Fruit fly (Drosophila melanogaster) whole organism, embryonic: ENCODE results near the gene CG8851.

Source experiments
- Adf1 ChIP-seq: fragments of 200-800 bp; sonication (Bioruptor generic); IDR thresholded peaks from 2 replicates; pipeline ENCODE4 v1.3.6; 2022; ENCODE audit warnings: missing biosample characterization, missing genetic modification characterization
- CG10209 ChIP-seq: fragments of 200-800 bp; sonication (Bioruptor generic); optimal IDR thresholded peaks from 3 replicates; lab custom pipeline; 2017; ENCODE audit warnings: missing biosample characterization, mild to moderate bottlenecking, missing genetic modification characterization, missing genetic modification reagents
- CG11695 ChIP-seq: fragments of 200-800 bp; sonication (Bioruptor generic); IDR thresholded peaks from 3 replicates; pipeline ENCODE4 v1.3.6; 2022; ENCODE audit warnings: missing biosample characterization, missing genetic modification characterization
- CG13287 ChIP-seq: fragments of 200-800 bp; sonication (Bioruptor generic); IDR thresholded peaks from 2 replicates; pipeline ENCODE4 v1.3.6; 2022; ENCODE audit warnings: missing biosample characterization, missing genetic modification characterization; ENCODE audit not compliant: partially characterized antibody
- CG13296 ChIP-seq: fragments of 200-800 bp; sonication (Bioruptor generic); optimal IDR thresholded peaks from 3 replicates; lab custom pipeline; 2018; ENCODE audit warnings: missing biosample characterization, mild to moderate bottlenecking, missing genetic modification characterization
- CG13424 ChIP-seq: fragments of 200-800 bp; sonication (Bioruptor generic); optimal IDR thresholded peaks from 2 replicates; lab custom pipeline; 2019; ENCODE audit warnings: missing biosample characterization, mild to moderate bottlenecking, missing genetic modification characterization, moderate library complexity
- CG13624 ChIP-seq: fragments of 200-800 bp; sonication (Bioruptor generic); optimal IDR thresholded peaks from 2 replicates; lab custom pipeline; 2016; ENCODE audit warnings: missing biosample characterization, missing genetic modification characterization
- CG13894 ChIP-seq: fragments of 200-800 bp; sonication (Bioruptor generic); optimal IDR thresholded peaks from 3 replicates; lab custom pipeline; 2018; ENCODE audit warnings: missing biosample characterization, mild to moderate bottlenecking, missing genetic modification characterization, moderate library complexity
- CG14050 ChIP-seq: fragments of 200-800 bp; sonication (Bioruptor generic); IDR thresholded peaks from 3 replicates; pipeline ENCODE4 v1.3.6; 2022; ENCODE audit warnings: missing biosample characterization, missing genetic modification characterization
- CG14860 ChIP-seq: fragments of 200-800 bp; sonication (Bioruptor generic); IDR thresholded peaks from 3 replicates; pipeline ENCODE4 v1.3.6; 2022; ENCODE audit warnings: missing biosample characterization, missing genetic modification characterization; ENCODE audit not compliant: partially characterized antibody
- CG15479 ChIP-seq: fragments of 200-800 bp; sonication (Bioruptor generic); optimal IDR thresholded peaks from 3 replicates; lab custom pipeline; 2019; ENCODE audit warnings: missing biosample characterization, mild to moderate bottlenecking, missing genetic modification characterization, moderate library complexity
- CG16815 ChIP-seq: fragments of 200-800 bp; sonication (Bioruptor generic); optimal IDR thresholded peaks from 3 replicates; lab custom pipeline; 2017; ENCODE audit warnings: missing biosample characterization, mild to moderate bottlenecking, missing genetic modification characterization
- CG1832 ChIP-seq: fragments of 200-800 bp; sonication (Bioruptor generic); optimal IDR thresholded peaks from 2 replicates; lab custom pipeline; 2017; ENCODE audit warnings: missing biosample characterization, mild to moderate bottlenecking, missing genetic modification characterization, inconsistent platforms
- CG18599 ChIP-seq: fragments of 200-800 bp; sonication (Bioruptor generic); optimal IDR thresholded peaks from 3 replicates; lab custom pipeline; 2017; ENCODE audit warnings: missing biosample characterization, missing genetic modification characterization, mild to moderate bottlenecking, moderate library complexity, missing genetic modification reagents
- CG3065 ChIP-seq: fragments of 200-800 bp; sonication (Bioruptor generic); optimal IDR thresholded peaks from 2 replicates; lab custom pipeline; 2016; ENCODE audit warnings: missing biosample characterization, missing genetic modification characterization
- CG31224 ChIP-seq: fragments of 200-800 bp; sonication (Bioruptor generic); IDR thresholded peaks from 2 replicates; pipeline ENCODE4 v1.3.6; 2022; ENCODE audit warnings: missing biosample characterization, missing genetic modification characterization
- CG31388 ChIP-seq: fragments of 200-800 bp; sonication (Bioruptor generic); optimal IDR thresholded peaks from 2 replicates; lab custom pipeline; 2016; ENCODE audit warnings: missing biosample characterization, missing genetic modification characterization
- CG32767 ChIP-seq: fragments of 200-800 bp; sonication (Bioruptor generic); IDR thresholded peaks from 2 replicates; pipeline ENCODE4 v1.3.6; 2022; ENCODE audit warnings: missing biosample characterization, missing genetic modification characterization
- CG6791 ChIP-seq: fragments of 200-800 bp; sonication (Bioruptor generic); IDR thresholded peaks from 3 replicates; pipeline ENCODE4 v1.3.6; 2022; ENCODE audit warnings: missing biosample characterization, missing genetic modification characterization; ENCODE audit not compliant: partially characterized antibody
- CG7271 ChIP-seq: fragments of 200-800 bp; sonication (Bioruptor generic); optimal IDR thresholded peaks from 2 replicates; lab custom pipeline; 2018; ENCODE audit warnings: missing biosample characterization, mild to moderate bottlenecking, missing genetic modification characterization, moderate library complexity
- CG7745 ChIP-seq: fragments of 200-800 bp; sonication (Bioruptor generic); optimal IDR thresholded peaks from 2 replicates; lab custom pipeline; 2018; ENCODE audit warnings: missing biosample characterization, mild to moderate bottlenecking, missing genetic modification characterization, moderate library complexity
- CG7786 ChIP-seq: fragments of 200-800 bp; sonication (Bioruptor generic); optimal IDR thresholded peaks from 2 replicates; lab custom pipeline; 2016; ENCODE audit warnings: missing biosample characterization, missing genetic modification characterization
- CG9876 ChIP-seq: fragments of 200-800 bp; sonication (Bioruptor generic); optimal IDR thresholded peaks from 2 replicates; lab custom pipeline; 2016; ENCODE audit warnings: missing biosample characterization, missing genetic modification characterization
- Dip2 ChIP-seq: fragments of 200-800 bp; sonication (Bioruptor generic); IDR thresholded peaks from 2 replicates; pipeline ENCODE4 v1.3.6; 2022; ENCODE audit warnings: missing biosample characterization, missing genetic modification characterization
- Doc3 ChIP-seq: fragments of 200-800 bp; sonication (Bioruptor generic); IDR thresholded peaks from 3 replicates; pipeline ENCODE4 v1.3.6; 2022; ENCODE audit warnings: missing biosample characterization, missing genetic modification characterization; ENCODE audit not compliant: partially characterized antibody
- HLH3B ChIP-seq: fragments of 200-800 bp; sonication (Bioruptor generic); IDR thresholded peaks from 2 replicates; pipeline ENCODE4 v1.3.6; 2022; ENCODE audit warnings: missing biosample characterization, missing genetic modification characterization
- Hmr ChIP-seq: fragments of 200-800 bp; sonication (Bioruptor generic); optimal IDR thresholded peaks from 3 replicates; lab custom pipeline; 2017; ENCODE audit warnings: mild to moderate bottlenecking, missing biosample characterization, missing genetic modification reagents, missing genetic modification characterization
- Max ChIP-seq: fragments of 200-800 bp; sonication (Bioruptor generic); optimal IDR thresholded peaks from 2 replicates; lab custom pipeline; 2016; ENCODE audit warnings: missing biosample characterization, mild to moderate bottlenecking, missing genetic modification characterization
- Neu2 ChIP-seq: fragments of 200-800 bp; sonication (Bioruptor generic); optimal IDR thresholded peaks from 3 replicates; lab custom pipeline; 2016; ENCODE audit warnings: missing biosample characterization, missing genetic modification characterization, borderline replicate concordance
- Nf-YC ChIP-seq: fragments of 200-800 bp; optimal IDR thresholded peaks from 3 replicates; lab custom pipeline; 2019; ENCODE audit warnings: missing biosample characterization, mild to moderate bottlenecking, missing genetic modification characterization, moderate library complexity
- Sry-β ChIP-seq: fragments of 200-800 bp; sonication (Bioruptor generic); optimal IDR thresholded peaks from 2 replicates; lab custom pipeline; 2018; ENCODE audit warnings: missing biosample characterization, mild to moderate bottlenecking, missing genetic modification characterization, moderate library complexity
- Ssrp ChIP-seq: fragments of 200-800 bp; sonication (Bioruptor generic); optimal IDR thresholded peaks from 2 replicates; lab custom pipeline; 2018; ENCODE audit warnings: missing biosample characterization, mild to moderate bottlenecking, missing genetic modification characterization, moderate library complexity
- ap ChIP-seq: fragments of 200-800 bp; sonication (Bioruptor generic); IDR thresholded peaks from 2 replicates; pipeline ENCODE4 v1.3.6; 2022; ENCODE audit warnings: missing biosample characterization, missing genetic modification characterization
- croc ChIP-seq: fragments of 200-800 bp; sonication (Bioruptor generic); conservative IDR thresholded peaks from 3 replicates; pipeline ENCODE4 v1.3.6; 2022; ENCODE audit warnings: missing biosample characterization, missing genetic modification characterization
- dmrt11E ChIP-seq: fragments of 200-800 bp; sonication (Bioruptor generic); optimal IDR thresholded peaks from 3 replicates; lab custom pipeline; 2018; ENCODE audit warnings: missing biosample characterization, mild to moderate bottlenecking, missing genetic modification characterization, moderate library complexity
- dysf ChIP-seq: fragments of 200-800 bp; sonication (Bioruptor generic); IDR thresholded peaks from 3 replicates; pipeline ENCODE4 v1.3.6; 2022; ENCODE audit warnings: missing biosample characterization, missing genetic modification characterization
- ewg ChIP-seq: fragments of 200-800 bp; sonication (Bioruptor generic); optimal IDR thresholded peaks from 3 replicates; lab custom pipeline; 2017; ENCODE audit warnings: mild to moderate bottlenecking, missing biosample characterization, missing genetic modification reagents, missing genetic modification characterization
- grn ChIP-seq: fragments of 200-800 bp; sonication (Bioruptor generic); optimal IDR thresholded peaks from 3 replicates; lab custom pipeline; 2017; ENCODE audit warnings: missing biosample characterization, missing genetic modification characterization
- gt ChIP-seq: fragments of 200-800 bp; sonication (Bioruptor generic); IDR thresholded peaks from 2 replicates; pipeline ENCODE4 v1.3.6; 2022; ENCODE audit warnings: missing biosample characterization, missing genetic modification characterization
- jing ChIP-seq: fragments of 200-800 bp; sonication (Bioruptor generic); optimal IDR thresholded peaks from 2 replicates; lab custom pipeline; 2018; ENCODE audit warnings: missing biosample characterization, mild to moderate bottlenecking, missing genetic modification characterization
- jumu ChIP-seq: fragments of 200-800 bp; sonication (Bioruptor generic); optimal IDR thresholded peaks from 3 replicates; lab custom pipeline; 2016; ENCODE audit warnings: missing biosample characterization, missing genetic modification characterization
- kah ChIP-seq: fragments of 200-800 bp; sonication (Bioruptor generic); optimal IDR thresholded peaks from 2 replicates; lab custom pipeline; 2018; ENCODE audit warnings: missing biosample characterization, mild to moderate bottlenecking, missing genetic modification characterization
- kni ChIP-seq: fragments of 200-800 bp; sonication (Bioruptor generic); optimal IDR thresholded peaks from 3 replicates; lab custom pipeline; 2017; ENCODE audit warnings: mild to moderate bottlenecking, missing biosample characterization, missing genetic modification reagents, missing genetic modification characterization
- lov ChIP-seq, 2 experiments: fragments of 200-800 bp in 1 of 2; fragments of >200 bp in 1 of 2; sonication (Bioruptor generic) in 1 of 2; IDR thresholded peaks in 1 of 2; optimal IDR thresholded peaks in 1 of 2; 2 replicates in 1 of 2; 3 replicates in 1 of 2; pipeline versions ENCODE4 v1.3.6 to Lab custom; 2017 to 2022; ENCODE audit warnings: missing biosample characterization in 1 of 2, missing genetic modification characterization in 1 of 2
- mam ChIP-seq: fragments of 200-800 bp; sonication (Bioruptor generic); optimal IDR thresholded peaks from 3 replicates; lab custom pipeline; 2016; ENCODE audit warnings: missing biosample characterization, missing genetic modification characterization
- pnt ChIP-seq: fragments of 200-800 bp; sonication (Bioruptor generic); optimal IDR thresholded peaks from 3 replicates; lab custom pipeline; 2016; ENCODE audit warnings: missing biosample characterization, missing genetic modification characterization
- pros ChIP-seq: fragments of 200-800 bp; sonication (Bioruptor generic); optimal IDR thresholded peaks from 3 replicates; lab custom pipeline; 2019; ENCODE audit warnings: missing biosample characterization, mild to moderate bottlenecking, missing genetic modification characterization, moderate library complexity
- sug ChIP-seq: fragments of 200-800 bp; optimal IDR thresholded peaks from 2 replicates; lab custom pipeline; 2019; ENCODE audit warnings: missing biosample characterization, mild to moderate bottlenecking, missing genetic modification characterization, moderate library complexity

CG8851 gene

dm6 chr2L:3475948-3476347 lies 43.5 kb upstream of the CG8851 start (continued):
- TF ChIP-seq Nf-YC (tag; lab: Kevin White, UChicago) (peak; percentile 33), CG7745 (tag; lab: Kevin White, UChicago) (no peak), CG7786 (GFP tag; lab: Kevin White, UChicago) (peak; percentile 47), CG16815 (GFP tag; lab: Kevin White, UChicago) (no peak), CG31224 (GFP tag; lab: Robert Waterston, UW) (no peak), CG18599 (peak; percentile 77), jumu (peak; percentile 5), CG14050 (no peak; the same call in 2 of the 3 replicates), kah (GFP tag; lab: Kevin White, UChicago) (no peak), CG13424 (peak; percentile 66), CG13296 (GFP tag; lab: Kevin White, UChicago) (peak; percentile 69), pnt (no peak), dmrt11E (peak; percentile 26), CG10209 (GFP tag; lab: Kevin White, UChicago) (peak; percentile 62), CG31388 (GFP tag; lab: Kevin White, UChicago) (no peak), kni (GFP tag; lab: Kevin White, UChicago) (no peak), ap (GFP tag; lab: Robert Waterston, UW) (no peak), Neu2 (GFP tag; lab: Kevin White, UChicago) (no peak), CG6791 (GFP tag; lab: Robert Waterston, UW) (no peak), mam (GFP tag; lab: Kevin White, UChicago) (peak; percentile 53), Max (GFP tag; lab: Kevin White, UChicago) (peak; percentile 29), Ssrp (tag; lab: Kevin White, UChicago) (peak; percentile 50), croc (GFP tag; lab: Robert Waterston, UW) (no peak; the same call in 2 of the 3 replicates), jing (no peak), gt (GFP tag; lab: Robert Waterston, UW) (no peak), Doc3 (GFP tag; lab: Robert Waterston, UW) (no peak), HLH3B (GFP tag; lab: Robert Waterston, UW) (no peak), Adf1 (GFP tag; lab: Robert Waterston, UW) (no peak)

- TF ChIP-seq ewg (GFP tag; lab: Kevin White, UChicago) (peak; percentile 81), Sry-β (no peak), Hmr (GFP tag; lab: Kevin White, UChicago) (no peak), CG13624 (GFP tag; lab: Kevin White, UChicago) (peak; percentile 83), CG32767 (peak; percentile 43; the same call in 1 of the 2 replicates), CG13894 (tag; lab: Kevin White, UChicago) (peak; percentile 77), CG15479 (peak; percentile 73), CG6791 (GFP tag; lab: Robert Waterston, UW) (0 out of 3 replicates have a peak, but pooled peaks have one; percentile 22), CG14860 (GFP tag; lab: Robert Waterston, UW) (no peak), sug (tag; lab: Kevin White, UChicago) (peak; percentile 6), CG11695 (GFP tag; lab: Robert Waterston, UW) (no peak), CG9876 (GFP tag; lab: Kevin White, UChicago) (no peak), Dip2 (no peak), pros (GFP tag; lab: Kevin White, UChicago) (peak; percentile 99), CG3065 (GFP tag; lab: Kevin White, UChicago) (no peak), CG7271 (tag; lab: Kevin White, UChicago) (no peak), CG1832 (GFP tag; lab: Kevin White, UChicago) (peak; percentile 79), dysf (GFP tag; lab: Robert Waterston, UW) (no peak), grn (GFP tag; lab: Kevin White, UChicago) (peak; percentile 56), lov (optimal IDR thresholded peaks at IDR 0.05; lab: Kevin White, UChicago) (no peak), lov (GFP tag; IDR thresholded peaks at IDR 0.05; lab: Robert Waterston, UW) (0 out of 3 replicates have a peak, but pooled peaks have one; percentile 60), CG13287 (GFP tag; lab: Robert Waterston, UW) (0 out of 2 replicates have a peak, but pooled peaks have one; percentile 6)
Measured at dm6 chr2L:3476399-3477056, 42.9 kb upstream of the CG8851 start.
